Fruit fly (Drosophila melanogaster) whole organism, embryonic: ENCODE data around the gene Coq2.
A peak's percentile ranks its signal among the peaks of the same experiment; 100 is the strongest.

Source experiments
- Abd-B ChIP-seq: fragments of 200-800 bp; sonication (Bioruptor generic); optimal IDR thresholded peaks from 2 replicates; lab custom pipeline; 2018; ENCODE audit warnings: missing biosample characterization, mild to moderate bottlenecking, missing genetic modification characterization, moderate library complexity
- Atf-2 ChIP-seq: fragments of 200-800 bp; sonication (Bioruptor generic); optimal IDR thresholded peaks from 2 replicates; lab custom pipeline; 2016; ENCODE audit warnings: missing biosample characterization, missing genetic modification characterization
- CG10366 ChIP-seq: fragments of 200-800 bp; sonication (Bioruptor generic); IDR thresholded peaks from 2 replicates; pipeline ENCODE4 v1.3.6; 2022; ENCODE audit warnings: missing biosample characterization, missing genetic modification characterization
- CG10979 ChIP-seq: fragments of 200-800 bp; sonication (Bioruptor generic); optimal IDR thresholded peaks from 2 replicates; lab custom pipeline; 2018; ENCODE audit warnings: missing biosample characterization, mild to moderate bottlenecking, missing genetic modification characterization, moderate library complexity
- CG11398 ChIP-seq: fragments of 200-800 bp; sonication (Bioruptor generic); optimal IDR thresholded peaks from 2 replicates; lab custom pipeline; 2016; ENCODE audit warnings: missing biosample characterization, missing genetic modification characterization
- CG12071 ChIP-seq: fragments of 200-800 bp; sonication (Bioruptor generic); optimal IDR thresholded peaks from 3 replicates; lab custom pipeline; 2018; ENCODE audit warnings: missing biosample characterization, mild to moderate bottlenecking, missing genetic modification characterization
- CG13424 ChIP-seq: fragments of 200-800 bp; sonication (Bioruptor generic); optimal IDR thresholded peaks from 2 replicates; lab custom pipeline; 2019; ENCODE audit warnings: missing biosample characterization, mild to moderate bottlenecking, missing genetic modification characterization, moderate library complexity
- CG14014 ChIP-seq: fragments of 200-800 bp; sonication (Bioruptor generic); IDR thresholded peaks from 2 replicates; pipeline ENCODE4 v1.3.6; 2022; ENCODE audit warnings: missing biosample characterization, missing genetic modification characterization
- CG17912 ChIP-seq: fragments of 200-800 bp; sonication (Bioruptor generic); optimal IDR thresholded peaks from 2 replicates; lab custom pipeline; 2018; ENCODE audit warnings: missing biosample characterization, mild to moderate bottlenecking, missing genetic modification characterization
- CG3065 ChIP-seq: fragments of 200-800 bp; sonication (Bioruptor generic); optimal IDR thresholded peaks from 2 replicates; lab custom pipeline; 2016; ENCODE audit warnings: missing biosample characterization, missing genetic modification characterization
- CG31365 ChIP-seq: fragments of 200-800 bp; sonication (Bioruptor generic); optimal IDR thresholded peaks from 2 replicates; lab custom pipeline; 2018; ENCODE audit warnings: missing biosample characterization, mild to moderate bottlenecking, missing genetic modification characterization
- CG4282 ChIP-seq: fragments of 200-800 bp; sonication (Bioruptor generic); optimal IDR thresholded peaks from 2 replicates; lab custom pipeline; 2016; ENCODE audit warnings: missing biosample characterization, missing genetic modification characterization
- CG4854 ChIP-seq: fragments of 200-800 bp; sonication (Bioruptor generic); optimal IDR thresholded peaks from 2 replicates; lab custom pipeline; 2016; ENCODE audit warnings: missing biosample characterization, missing genetic modification characterization, inconsistent platforms
- CG6813 ChIP-seq: fragments of 200-800 bp; sonication (Bioruptor generic); optimal IDR thresholded peaks from 2 replicates; lab custom pipeline; 2017; ENCODE audit warnings: missing biosample characterization, missing genetic modification characterization, mild to moderate bottlenecking, moderate library complexity, missing genetic modification reagents
- Chrac-16 ChIP-seq: fragments of 200-800 bp; sonication (Bioruptor generic); optimal IDR thresholded peaks from 3 replicates; lab custom pipeline; 2016; ENCODE audit warnings: missing biosample characterization, missing genetic modification characterization
- CkIIα-i1 ChIP-seq: fragments of 200-800 bp; sonication (Bioruptor generic); IDR thresholded peaks from 2 replicates; pipeline ENCODE4 v1.3.6; 2022; ENCODE audit warnings: missing biosample characterization, missing genetic modification characterization
- Dbx ChIP-seq: fragments of 200-800 bp; sonication (Bioruptor generic); IDR thresholded peaks from 3 replicates; pipeline ENCODE4 v1.3.6; 2022; ENCODE audit warnings: missing biosample characterization, missing genetic modification characterization
- Drgx ChIP-seq: fragments of 200-800 bp; sonication (Bioruptor generic); IDR thresholded peaks from 2 replicates; pipeline ENCODE4 v1.3.6; 2022; ENCODE audit warnings: missing biosample characterization, missing genetic modification characterization
- Ets65A ChIP-seq: fragments of 200-800 bp; sonication (Bioruptor generic); peaks from one replicate; lab custom pipeline; 2016; ENCODE audit warnings: missing biosample characterization, missing genetic modification characterization
- H15 ChIP-seq: fragments of 200-800 bp; sonication (Bioruptor generic); IDR thresholded peaks from 3 replicates; pipeline ENCODE4 v1.3.6; 2022; ENCODE audit warnings: missing biosample characterization, missing genetic modification characterization
- Hand ChIP-seq: fragments of 200-800 bp; sonication (Bioruptor generic); optimal IDR thresholded peaks from 2 replicates; lab custom pipeline; 2017; ENCODE audit warnings: mild to moderate bottlenecking, missing biosample characterization, missing genetic modification reagents, missing genetic modification characterization
- Mrtf ChIP-seq: fragments of 200-800 bp; sonication (Bioruptor generic); IDR thresholded peaks from 3 replicates; pipeline ENCODE4 v1.3.6; 2022; ENCODE audit warnings: missing biosample characterization, missing genetic modification characterization
- NC2α ChIP-seq: fragments of 200-800 bp; sonication (Bioruptor generic); optimal IDR thresholded peaks from 2 replicates; lab custom pipeline; 2016; ENCODE audit warnings: missing biosample characterization, missing genetic modification characterization
- Nf-YC ChIP-seq: fragments of 200-800 bp; optimal IDR thresholded peaks from 3 replicates; lab custom pipeline; 2019; ENCODE audit warnings: missing biosample characterization, mild to moderate bottlenecking, missing genetic modification characterization, moderate library complexity
- Oli ChIP-seq: fragments of 200-800 bp; sonication (Bioruptor generic); optimal IDR thresholded peaks from 2 replicates; lab custom pipeline; 2018; ENCODE audit warnings: missing biosample characterization, mild to moderate bottlenecking, missing genetic modification characterization, moderate library complexity
- Sry-β ChIP-seq: fragments of 200-800 bp; sonication (Bioruptor generic); optimal IDR thresholded peaks from 2 replicates; lab custom pipeline; 2018; ENCODE audit warnings: missing biosample characterization, mild to moderate bottlenecking, missing genetic modification characterization, moderate library complexity
- Ssrp ChIP-seq: fragments of 200-800 bp; sonication (Bioruptor generic); optimal IDR thresholded peaks from 2 replicates; lab custom pipeline; 2018; ENCODE audit warnings: missing biosample characterization, mild to moderate bottlenecking, missing genetic modification characterization, moderate library complexity
- Trl ChIP-seq, 3 experiments: fragments of >200 bp in 2 of 3; fragments of 200-800 bp in 1 of 3; sonication (Bioruptor generic) in 1 of 3; optimal IDR thresholded peaks; 2 replicates in 1 of 3; 3 replicates in 2 of 3; lab custom pipeline; 2016 to 2017; ENCODE audit warnings: missing biosample characterization in 1 of 3, missing genetic modification characterization in 1 of 3
- bsh ChIP-seq, 2 experiments: fragments of 200-800 bp; sonication (Bioruptor generic); optimal IDR thresholded peaks; 2 replicates each; lab custom pipeline; 2017 to 2018; ENCODE audit warnings: mild to moderate bottlenecking in 2 of 2, missing biosample characterization in 2 of 2, missing genetic modification characterization in 2 of 2, moderate library complexity in 1 of 2
- da ChIP-seq: fragments of 200-800 bp; sonication (Bioruptor generic); optimal IDR thresholded peaks from 2 replicates; lab custom pipeline; 2016; ENCODE audit warnings: missing biosample characterization, missing genetic modification characterization
- dmrt11E ChIP-seq: fragments of 200-800 bp; sonication (Bioruptor generic); optimal IDR thresholded peaks from 3 replicates; lab custom pipeline; 2018; ENCODE audit warnings: missing biosample characterization, mild to moderate bottlenecking, missing genetic modification characterization, moderate library complexity
- dysf ChIP-seq: fragments of 200-800 bp; sonication (Bioruptor generic); IDR thresholded peaks from 3 replicates; pipeline ENCODE4 v1.3.6; 2022; ENCODE audit warnings: missing biosample characterization, missing genetic modification characterization
- exex ChIP-seq: fragments of 200-800 bp; sonication (Bioruptor generic); optimal IDR thresholded peaks from 4 replicates; lab custom pipeline; 2018; ENCODE audit warnings: missing biosample characterization, mild to moderate bottlenecking, missing genetic modification characterization, moderate library complexity
- ftz-f1 ChIP-seq: fragments of 200-800 bp; sonication (Bioruptor generic); optimal IDR thresholded peaks from 2 replicates; lab custom pipeline; 2016; ENCODE audit warnings: missing biosample characterization, missing genetic modification characterization
- gem ChIP-seq: fragments of 200-800 bp; sonication (Bioruptor generic); optimal IDR thresholded peaks from 2 replicates; lab custom pipeline; 2019; ENCODE audit warnings: missing biosample characterization, mild to moderate bottlenecking, missing genetic modification characterization, moderate library complexity
- gfzf ChIP-seq: fragments of 200-800 bp; sonication (Bioruptor generic); optimal IDR thresholded peaks from 2 replicates; lab custom pipeline; 2016; ENCODE audit warnings: missing biosample characterization, mild to moderate bottlenecking, missing genetic modification characterization, moderate library complexity
- jing ChIP-seq: fragments of 200-800 bp; sonication (Bioruptor generic); optimal IDR thresholded peaks from 2 replicates; lab custom pipeline; 2018; ENCODE audit warnings: missing biosample characterization, mild to moderate bottlenecking, missing genetic modification characterization
- kni ChIP-seq: fragments of 200-800 bp; sonication (Bioruptor generic); optimal IDR thresholded peaks from 3 replicates; lab custom pipeline; 2017; ENCODE audit warnings: mild to moderate bottlenecking, missing biosample characterization, missing genetic modification reagents, missing genetic modification characterization
- nom ChIP-seq: fragments of 200-800 bp; sonication (Bioruptor generic); optimal IDR thresholded peaks from 2 replicates; lab custom pipeline; 2017; ENCODE audit warnings: missing biosample characterization, missing genetic modification characterization, mild to moderate bottlenecking, moderate library complexity, missing genetic modification reagents
- pb ChIP-seq: fragments of 200-800 bp; sonication (Bioruptor generic); optimal IDR thresholded peaks from 3 replicates; lab custom pipeline; 2016; ENCODE audit warnings: missing biosample characterization, missing genetic modification characterization
- repo ChIP-seq: fragments of 200-800 bp; sonication (Bioruptor generic); optimal IDR thresholded peaks from 2 replicates; lab custom pipeline; 2016; ENCODE audit warnings: missing biosample characterization, missing genetic modification characterization
- run ChIP-seq: fragments of 200-800 bp; sonication (Bioruptor generic); optimal IDR thresholded peaks from 3 replicates; lab custom pipeline; 2018; ENCODE audit warnings: missing biosample characterization, mild to moderate bottlenecking, missing genetic modification characterization
- schlank ChIP-seq: fragments of 200-800 bp; sonication (Bioruptor generic); optimal IDR thresholded peaks from 2 replicates; lab custom pipeline; 2018; ENCODE audit warnings: missing biosample characterization, mild to moderate bottlenecking, missing genetic modification characterization
- sens ChIP-seq: fragments of 200-800 bp; sonication (Bioruptor generic); peaks from one replicate; lab custom pipeline; 2016; ENCODE audit warnings: missing biosample characterization, missing genetic modification characterization
- seq ChIP-seq: fragments of 200-800 bp; sonication (Bioruptor generic); IDR thresholded peaks from 2 replicates; pipeline ENCODE4 v1.3.6; 2022; ENCODE audit warnings: missing biosample characterization, missing genetic modification characterization
- sob ChIP-seq: fragments of 200-800 bp; sonication (Bioruptor generic); IDR thresholded peaks from 2 replicates; pipeline ENCODE4 v1.3.6; 2022; ENCODE audit warnings: missing biosample characterization, missing genetic modification characterization
- stc ChIP-seq: fragments of 200-800 bp; sonication (Bioruptor generic); IDR thresholded peaks from 2 replicates; pipeline ENCODE4 v1.3.6; 2022; ENCODE audit warnings: missing biosample characterization, missing genetic modification characterization
- tap ChIP-seq: fragments of 200-800 bp; optimal IDR thresholded peaks from 3 replicates; lab custom pipeline; 2019; ENCODE audit warnings: missing biosample characterization, mild to moderate bottlenecking, missing genetic modification characterization, moderate library complexity
- twi ChIP-seq: fragments of 200-800 bp; optimal IDR thresholded peaks from 2 replicates; lab custom pipeline; 2019; ENCODE audit warnings: missing biosample characterization, mild to moderate bottlenecking, missing genetic modification characterization, moderate library complexity
- unpg ChIP-seq: fragments of 200-800 bp; sonication (Bioruptor generic); optimal IDR thresholded peaks from 3 replicates; lab custom pipeline; 2018; ENCODE audit warnings: missing biosample characterization, mild to moderate bottlenecking, missing genetic modification characterization, moderate library complexity
- zen2 ChIP-seq: fragments of 200-800 bp; sonication (Bioruptor generic); IDR thresholded peaks from 3 replicates; pipeline ENCODE4 v1.3.6; 2022; ENCODE audit warnings: missing biosample characterization, missing genetic modification characterization; ENCODE audit not compliant: partially characterized antibody

Coq2 gene

DNA sequence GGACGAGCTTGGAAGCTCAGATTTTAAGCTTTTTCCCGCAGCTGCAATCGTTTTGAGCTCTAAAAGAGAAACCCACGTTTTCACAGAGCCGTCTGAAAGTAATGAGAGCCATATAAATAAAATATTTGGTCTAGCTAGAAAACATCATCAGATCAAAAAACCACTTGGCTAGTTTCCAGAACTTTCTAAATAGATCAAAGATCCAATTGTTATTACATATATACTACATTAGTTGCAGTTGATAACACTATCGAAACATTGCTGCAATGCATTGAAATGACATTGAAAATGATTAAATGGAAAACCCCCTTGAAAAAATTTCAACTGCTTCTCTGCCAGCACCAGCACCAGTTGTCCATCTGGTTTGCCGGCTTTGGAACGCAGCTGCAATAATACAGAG lies 38.6 kb upstream of the Coq2 start (continued):
- TF ChIP-seq Oli (tag; lab: Kevin White, UChicago) (peak; percentile 47), Abd-B (peak; percentile 27), schlank (tag; lab: Kevin White, UChicago) (no peak), CG10979 (tag; lab: Kevin White, UChicago) (no peak), zen2 (GFP tag; lab: Robert Waterston, UW) (no peak), Ssrp (tag; lab: Kevin White, UChicago) (peak; percentile 49), Ets65A (GFP tag; lab: Kevin White, UChicago) (no peak), CG12071 (GFP tag; lab: Kevin White, UChicago) (no peak), gem (tag; lab: Kevin White, UChicago) (peak; percentile 60), stc (GFP tag; lab: Robert Waterston, UW) (peak; percentile 59), CkIIα-i1 (GFP tag; lab: Robert Waterston, UW) (no peak), da (GFP tag; lab: Kevin White, UChicago) (peak; percentile 9), tap (tag; lab: Kevin White, UChicago) (peak; percentile 51), CG10366 (GFP tag; lab: Robert Waterston, UW) (peak; percentile 36; the same call in 1 of the 2 replicates), jing (GFP tag; lab: Kevin White, UChicago) (peak; percentile 36), seq (GFP tag; lab: Robert Waterston, UW) (peak; percentile 34; the same call in 1 of the 2 replicates), dysf (GFP tag; lab: Robert Waterston, UW) (peak; percentile 11; the same call in 2 of the 3 replicates), nom (GFP tag; lab: Kevin White, UChicago) (peak; percentile 51), sens (peak; percentile 79), Nf-YC (tag; lab: Kevin White, UChicago) (no peak), Hand (GFP tag; lab: Kevin White, UChicago) (no peak), Dbx (GFP tag; lab: Robert Waterston, UW) (no peak), Drgx (peak; percentile 95), run (tag; lab: Kevin White, UChicago) (no peak), exex (no peak), CG4854 (no peak), unpg (GFP tag; lab: Kevin White, UChicago) (peak; percentile 61)

DNA sequence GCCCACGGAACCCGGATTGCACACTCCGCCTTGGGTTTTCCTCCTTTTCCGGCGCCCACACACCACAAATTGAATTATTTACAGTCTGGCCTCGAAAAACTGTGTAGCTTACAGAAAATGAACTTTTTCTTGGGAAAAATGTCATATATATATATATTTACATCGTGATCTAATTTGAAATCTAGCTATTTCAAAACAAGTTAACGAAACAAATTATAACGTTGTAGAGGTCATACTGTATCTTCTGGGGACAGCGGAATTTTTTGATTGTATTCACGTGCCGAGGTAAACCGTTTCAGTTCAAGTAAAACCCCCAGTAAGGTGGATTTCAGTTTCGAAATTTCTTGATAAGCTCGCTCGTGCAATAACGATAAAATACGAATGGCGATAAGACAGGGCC lies 38.1 kb upstream of the Coq2 start:
- no peak for TF ChIP-seq CG3065 (GFP tag; lab: Kevin White, UChicago)
- no peak for TF ChIP-seq Trl (optimal IDR thresholded peaks at IDR 0.05; lab: Kevin White, UChicago)
- TF ChIP-seq Trl (GFP tag; optimal IDR thresholded peaks at IDR 0.05; lab: Kevin White, UChicago): no peak
- TF ChIP-seq gfzf (GFP tag; lab: Kevin White, UChicago): no peak
- peak; percentile 1 for TF ChIP-seq ftz-f1
- TF ChIP-seq Sry-β (GFP tag; lab: Kevin White, UChicago): no peak
- TF ChIP-seq CG17912: no peak
- TF ChIP-seq Mrtf: no peak
- no peak for TF ChIP-seq Atf-2
- TF ChIP-seq NC2α (GFP tag; lab: Kevin White, UChicago): no peak
- TF ChIP-seq CG13424 (tag; lab: Kevin White, UChicago): peak; percentile 49
- peak; percentile 62 for TF ChIP-seq sob (GFP tag; lab: Robert Waterston, UW)
- peak; percentile 59; the same call in 1 of the 3 replicates for TF ChIP-seq H15 (GFP tag; lab: Robert Waterston, UW)
- TF ChIP-seq bsh (GFP tag; optimal IDR thresholded peaks at IDR 0.05; lab: Kevin White, UChicago): peak in 1 of 2 experiments; percentile 55
- TF ChIP-seq CG31365 (tag; lab: Kevin White, UChicago): no peak
- no peak for TF ChIP-seq twi
- TF ChIP-seq CG11398 (GFP tag; lab: Kevin White, UChicago): no peak
- no peak for TF ChIP-seq dmrt11E (tag; lab: Kevin White, UChicago)
- TF ChIP-seq kni: no peak
- peak; percentile 59; the same call in 1 of the 2 replicates for TF ChIP-seq CG14014 (GFP tag; lab: Robert Waterston, UW)
- TF ChIP-seq repo (GFP tag; lab: Kevin White, UChicago): no peak
- TF ChIP-seq CG4282: no peak
- peak; percentile 10 for TF ChIP-seq Chrac-16
- no peak for TF ChIP-seq pb (GFP tag; lab: Kevin White, UChicago)
- no peak for TF ChIP-seq CG6813 (GFP tag; lab: Kevin White, UChicago)
